Fruit fly (Drosophila melanogaster) whole organism, wandering third instar larva: Measurements from ENCODE around the gene CG44385.
"Not testable (repeated sequence)": the region's sequence is repeated elsewhere in the genome, so short reads cannot be mapped to it uniquely, and the experiment has no call there.

Experiments used
- Abd-B ChIP-seq: fragments of >200 bp; optimal IDR thresholded peaks from 2 replicates; lab custom pipeline; 2017; ENCODE audit warnings: missing biosample characterization, missing genetic modification characterization
- CG32264 ChIP-seq: fragments of 200-800 bp; sonication (Bioruptor generic); optimal IDR thresholded peaks from 2 replicates; lab custom pipeline; 2016; ENCODE audit warnings: missing biosample characterization, missing genetic modification characterization
- CG9705 ChIP-seq: fragments of 200-800 bp; sonication (Bioruptor generic); optimal IDR thresholded peaks from 2 replicates; lab custom pipeline; 2018; ENCODE audit warnings: missing biosample characterization, mild to moderate bottlenecking, missing genetic modification characterization
- CrebA ChIP-seq: fragments of 200-800 bp; sonication (Bioruptor generic); optimal IDR thresholded peaks from 2 replicates; lab custom pipeline; 2016; ENCODE audit warnings: missing biosample characterization, mild to moderate bottlenecking, missing genetic modification characterization, borderline replicate concordance
- Dfd ChIP-seq: fragments of >200 bp; optimal IDR thresholded peaks from 2 replicates; lab custom pipeline; 2017; ENCODE audit warnings: missing biosample characterization, missing genetic modification characterization
- Dif ChIP-seq: fragments of 200-275, 200-300 bp; sonication (Bioruptor generic); optimal IDR thresholded peaks from 2 replicates; lab custom pipeline; 2018; ENCODE audit warnings: missing biosample characterization, missing genetic modification characterization; ENCODE audit not compliant: partially characterized antibody
- GATAd ChIP-seq: sonication (Bioruptor generic); optimal IDR thresholded peaks from 2 replicates; lab custom pipeline; 2016; ENCODE audit warnings: missing biosample characterization, missing genetic modification characterization
- HLH106 ChIP-seq: fragments of 200-800 bp; optimal IDR thresholded peaks from 3 replicates; lab custom pipeline; 2019; ENCODE audit warnings: missing biosample characterization, mild to moderate bottlenecking, missing genetic modification characterization, moderate library complexity
- Hnf4 ChIP-seq: fragments of 200-800 bp; sonication (Bioruptor generic); optimal IDR thresholded peaks from 2 replicates; lab custom pipeline; 2016; ENCODE audit warnings: missing biosample characterization, mild to moderate bottlenecking, missing genetic modification characterization
- Hr78 ChIP-seq: fragments of >200 bp; optimal IDR thresholded peaks from 2 replicates; lab custom pipeline; 2017; ENCODE audit warnings: missing biosample characterization, missing genetic modification characterization
- Hr83 ChIP-seq: fragments of 200-300 bp; sonication (Bioruptor generic); optimal IDR thresholded peaks from 2 replicates; lab custom pipeline; 2016; ENCODE audit warnings: missing biosample characterization, mild to moderate bottlenecking, missing genetic modification characterization, moderate library complexity; ENCODE audit not compliant: poor library complexity, severe bottlenecking
- Jra ChIP-seq: sonication (Bioruptor generic); optimal IDR thresholded peaks from 2 replicates; lab custom pipeline; 2016; ENCODE audit warnings: missing biosample characterization, missing genetic modification characterization
- Mio ChIP-seq: sonication (Bioruptor generic); optimal IDR thresholded peaks from 2 replicates; lab custom pipeline; 2016; ENCODE audit warnings: missing biosample characterization, missing genetic modification characterization
- Myc ChIP-seq: fragments of >200 bp; optimal IDR thresholded peaks from 2 replicates; lab custom pipeline; 2017
- N ChIP-seq: fragments of >200 bp; optimal IDR thresholded peaks from 2 replicates; lab custom pipeline; 2018; ENCODE audit warnings: missing biosample characterization, missing external identifiers, missing genetic modification characterization
- OdsH ChIP-seq: fragments of 200-800 bp; sonication (Bioruptor generic); optimal IDR thresholded peaks from 2 replicates; lab custom pipeline; 2016; ENCODE audit warnings: missing biosample characterization, mild to moderate bottlenecking, missing genetic modification characterization
- Rel ChIP-seq, 2 experiments: fragments of 200-800 bp; sonication (Bioruptor generic) in 1 of 2; optimal IDR thresholded peaks; 2 replicates in 1 of 2; 3 replicates in 1 of 2; lab custom pipeline; 2016 to 2019; ENCODE audit warnings: mild to moderate bottlenecking in 2 of 2, missing biosample characterization in 2 of 2, missing genetic modification characterization in 2 of 2, moderate library complexity in 1 of 2
- Sp1 ChIP-seq: fragments of 200-800 bp; sonication (Bioruptor generic); optimal IDR thresholded peaks from 3 replicates; lab custom pipeline; 2019; ENCODE audit warnings: missing biosample characterization, mild to moderate bottlenecking, missing genetic modification characterization, moderate library complexity
- Vsx2 ChIP-seq: fragments of 200-300, 225-300 bp; sonication (Bioruptor generic); optimal IDR thresholded peaks from 2 replicates; lab custom pipeline; 2018; ENCODE audit warnings: missing biosample characterization, missing genetic modification characterization; ENCODE audit not compliant: partially characterized antibody
- br ChIP-seq: fragments of 200-800 bp; sonication (Bioruptor generic); optimal IDR thresholded peaks from 2 replicates; lab custom pipeline; 2016; ENCODE audit warnings: missing biosample characterization, missing genetic modification characterization
- brk ChIP-seq: fragments of 200-800 bp; sonication (Bioruptor generic); optimal IDR thresholded peaks from 2 replicates; lab custom pipeline; 2016; ENCODE audit warnings: missing biosample characterization, mild to moderate bottlenecking, missing genetic modification characterization
- dl ChIP-seq, 2 experiments: fragments of 175-275, 200-275 bp in 1 of 2; fragments of 200-275 bp in 1 of 2; sonication (Bioruptor generic); optimal IDR thresholded peaks; lab custom pipeline; 2018; ENCODE audit warnings: mild to moderate bottlenecking in 2 of 2, missing biosample characterization in 2 of 2, missing genetic modification characterization in 2 of 2, moderate library complexity in 2 of 2; ENCODE audit not compliant: partially characterized antibody in 2 of 2, insufficient read depth in 1 of 2
- dmrt93B ChIP-seq: fragments of 200-800 bp; sonication (Bioruptor generic); optimal IDR thresholded peaks from 2 replicates; lab custom pipeline; 2018; ENCODE audit warnings: missing biosample characterization, mild to moderate bottlenecking, missing genetic modification characterization
- dsf ChIP-seq: sonication (Bioruptor generic); optimal IDR thresholded peaks from 2 replicates; lab custom pipeline; 2016; ENCODE audit warnings: missing biosample characterization, missing genetic modification characterization, borderline replicate concordance
- ey ChIP-seq: fragments of 200-800 bp; sonication (Bioruptor generic); optimal IDR thresholded peaks from 2 replicates; lab custom pipeline; 2016; ENCODE audit warnings: missing biosample characterization, missing genetic modification characterization
- foxo ChIP-seq, 2 experiments: fragments of 200-800 bp; sonication (Bioruptor generic); optimal IDR thresholded peaks; 2 replicates in 1 of 2; 3 replicates in 1 of 2; lab custom pipeline; 2016 to 2017; ENCODE audit warnings: missing biosample characterization in 2 of 2, missing genetic modification characterization in 2 of 2
- h ChIP-seq: fragments of 200-800 bp; sonication (Bioruptor generic); optimal IDR thresholded peaks from 3 replicates; lab custom pipeline; 2016; ENCODE audit warnings: missing biosample characterization, mild to moderate bottlenecking, missing genetic modification characterization
- jim ChIP-seq: fragments of 175-275, 200-325 bp; sonication (Bioruptor generic); optimal IDR thresholded peaks from 2 replicates; lab custom pipeline; 2016; ENCODE audit warnings: missing biosample characterization, mild to moderate bottlenecking, missing genetic modification characterization
- lola ChIP-seq: fragments of >200 bp; optimal IDR thresholded peaks from 2 replicates; lab custom pipeline; 2017; ENCODE audit warnings: missing biosample characterization, missing genetic modification characterization
- pan ChIP-seq: fragments of >200 bp; optimal IDR thresholded peaks from 2 replicates; lab custom pipeline; 2017
- psq ChIP-seq: fragments of 200-800 bp; sonication (Bioruptor generic); optimal IDR thresholded peaks from 3 replicates; lab custom pipeline; 2017; ENCODE audit warnings: missing biosample characterization, mild to moderate bottlenecking, missing genetic modification characterization, moderate library complexity
- rgr ChIP-seq: fragments of 200-800 bp; sonication (Bioruptor generic); optimal IDR thresholded peaks from 3 replicates; lab custom pipeline; 2016; ENCODE audit warnings: missing biosample characterization, mild to moderate bottlenecking, missing genetic modification characterization
- sage ChIP-seq: fragments of 200-800 bp; sonication (Bioruptor generic); optimal IDR thresholded peaks from 2 replicates; lab custom pipeline; 2016; ENCODE audit warnings: missing biosample characterization, mild to moderate bottlenecking, missing genetic modification characterization
- sv ChIP-seq: fragments of 200-800 bp; sonication (Bioruptor generic); optimal IDR thresholded peaks from 3 replicates; lab custom pipeline; 2016; ENCODE audit warnings: missing biosample characterization, missing genetic modification characterization
- tai ChIP-seq: sonication (Bioruptor generic); optimal IDR thresholded peaks from 2 replicates; lab custom pipeline; 2016; ENCODE audit warnings: missing biosample characterization, missing genetic modification characterization
- usp ChIP-seq: fragments of >200 bp; optimal IDR thresholded peaks from 2 replicates; lab custom pipeline; 2017; ENCODE audit warnings: missing biosample characterization, missing genetic modification characterization
- woc ChIP-seq: sonication (Bioruptor generic); optimal IDR thresholded peaks from 2 replicates; lab custom pipeline; 2016; ENCODE audit warnings: missing biosample characterization, mild to moderate bottlenecking, missing genetic modification characterization

Gene CG44385

dm6 chrX:11095973-11096372 is 36.2 kb downstream of the CG44385 start, which contains the start of gene CG42249:
CG42249 (plus strand) TSS chrX:11096273.
- TF ChIP-seq Hnf4 (GFP tag; lab: Kevin White, UChicago); CG32264 (GFP tag; lab: Kevin White, UChicago); CG9705: not testable (repeated sequence)

dm6 chrX:11095276-11095675 is 36.9 kb downstream of the CG44385 start:
- no peak for TF ChIP-seq psq (GFP tag; lab: Kevin White, UChicago)
- no peak for TF ChIP-seq tai (GFP tag; lab: Kevin White, UChicago)
- no peak for TF ChIP-seq CG32264 (GFP tag; lab: Kevin White, UChicago)
- no peak for TF ChIP-seq ey
- TF ChIP-seq Hr78 (GFP tag; lab: Kevin White, UChicago), result no peak
- TF ChIP-seq h (GFP tag; lab: Kevin White, UChicago), result no peak
- no peak for TF ChIP-seq dmrt93B
- no peak for TF ChIP-seq GATAd (GFP tag; lab: Kevin White, UChicago)
- TF ChIP-seq dsf (GFP tag; lab: Kevin White, UChicago), result no peak

dm6 chrX:11092201-11092600 is 40.0 kb downstream of the CG44385 start, which contains the start of gene CG2061:
CG2061 (plus strand) TSS chrX:11092492.
- TF ChIP-seq tai (GFP tag; lab: Kevin White, UChicago), result no peak
- no peak for TF ChIP-seq HLH106 (tag; lab: Kevin White, UChicago)
- TF ChIP-seq Myc, result peak; percentile 10

- TF ChIP-seq dl (GFP tag; optimal IDR thresholded peaks at IDR 0.05; lab: Kevin White, UChicago; ENCODE audit: insufficient read depth in 1 of 2, partially characterized antibody in 2 of 2) (no peak), dsf (GFP tag; lab: Kevin White, UChicago) (no peak), jim (GFP tag; lab: Kevin White, UChicago) (no peak), OdsH (no peak), CrebA (no peak), pan (lab: Kevin White, UChicago) (no peak), Vsx2 (GFP tag; lab: Kevin White, UChicago) (no peak), foxo (GFP tag; optimal IDR thresholded peaks at IDR 0.05; lab: Kevin White, UChicago) (no peak), usp (GFP tag; lab: Kevin White, UChicago) (no peak), tai (GFP tag; lab: Kevin White, UChicago) (no peak), N (GFP tag; lab: Kevin White, UChicago) (no peak), rgr (GFP tag; lab: Kevin White, UChicago) (no peak), Hr83 (no peak)
Observed at dm6 chrX:11090161-11090560, 42.1 kb downstream of the CG44385 start, which contains the start of gene CG2076. CG2076 (plus strand) TSS chrX:11090210.

dm6 chrX:11088778-11089340 is 43.4 kb downstream of the CG44385 start, which contains the start of gene Vago:
Vago (plus strand) TSS chrX:11089290.
- TF ChIP-seq CG32264 (GFP tag; lab: Kevin White, UChicago) (no peak), Mio (GFP tag; lab: Kevin White, UChicago) (no peak), HLH106 (tag; lab: Kevin White, UChicago) (peak; percentile 55), Myc (no peak), pan (lab: Kevin White, UChicago) (no peak), dmrt93B (no peak), br (peak; percentile 22), psq (GFP tag; lab: Kevin White, UChicago) (no peak), tai (GFP tag; lab: Kevin White, UChicago) (no peak), CrebA (no peak), brk (GFP tag; lab: Kevin White, UChicago) (no peak), CG9705 (no peak), rgr (GFP tag; lab: Kevin White, UChicago) (no peak), Dfd (no peak), Rel (GFP tag; optimal IDR thresholded peaks at IDR 0.05; lab: Kevin White, UChicago) (no peak), Rel (tag; optimal IDR thresholded peaks at IDR 0.05; lab: Kevin White, UChicago) (peak; percentile 50), Sp1 (GFP tag; lab: Kevin White, UChicago) (peak; percentile 34), Dif (GFP tag; lab: Kevin White, UChicago) (no peak), dl (GFP tag; optimal IDR thresholded peaks at IDR 0.05; lab: Kevin White, UChicago; ENCODE audit: insufficient read depth in 1 of 2, partially characterized antibody in 2 of 2) (no peak), sv (GFP tag; lab: Kevin White, UChicago) (no peak), Jra (GFP tag; lab: Kevin White, UChicago) (no peak), woc (peak; percentile 3), lola (GFP tag; lab: Kevin White, UChicago) (no peak), GATAd (GFP tag; lab: Kevin White, UChicago) (no peak), OdsH (no peak), Hr78 (GFP tag; lab: Kevin White, UChicago) (no peak), N (GFP tag; lab: Kevin White, UChicago) (no peak), foxo (GFP tag; optimal IDR thresholded peaks at IDR 0.05; lab: Kevin White, UChicago) (no peak), dsf (GFP tag; lab: Kevin White, UChicago) (no peak), Abd-B (GFP tag; lab: Kevin White, UChicago) (no peak), Vsx2 (GFP tag; lab: Kevin White, UChicago) (no peak), jim (GFP tag; lab: Kevin White, UChicago) (no peak), sage (GFP tag; lab: Kevin White, UChicago) (no peak), h (GFP tag; lab: Kevin White, UChicago) (no peak), ey (peak; percentile 23), Hr83 (no peak)
